Worm (Caenorhabditis elegans) whole organism, midembryonic: ENCODE data around the gene F18E9.3.

ENCODE experiments used
- T22C8.4 ChIP-seq: fragments of 200-800 bp; sonication (Bioruptor generic); IDR thresholded peaks from 2 replicates; pipeline ENCODE4 v1.3.6; 2022; ENCODE audit warnings: missing genetic modification characterization, missing compliant biosample characterization
- cog-1 ChIP-seq: sonication (generic microtip); optimal IDR thresholded peaks from 2 replicates; lab custom pipeline; 2016; ENCODE audit warnings: missing genetic modification characterization, missing compliant biosample characterization
- flt-1 ChIP-seq: fragments of 200-800 bp; sonication (Bioruptor generic); IDR thresholded peaks from 2 replicates; pipeline ENCODE4 v1.3.6; 2022; ENCODE audit warnings: missing genetic modification characterization, missing compliant biosample characterization
- klf-2 ChIP-seq: fragments of 200-800 bp; sonication (Bioruptor generic); conservative IDR thresholded peaks from 2 replicates; pipeline ENCODE4 v1.3.6; 2022; ENCODE audit warnings: missing genetic modification reagents, missing genetic modification characterization, missing compliant biosample characterization
- med-1 ChIP-seq: sonication (generic microtip); optimal IDR thresholded peaks from 2 replicates; lab custom pipeline; 2017; ENCODE audit warnings: missing genetic modification characterization, mild to moderate bottlenecking, missing compliant biosample characterization, antibody characterized with exemption, missing genetic modification reagents; ENCODE audit not compliant: insufficient read depth
- ref-1 ChIP-seq: fragments of 200-800 bp; sonication (Bioruptor generic); conservative IDR thresholded peaks from 2 replicates; pipeline ENCODE4 v1.3.6; 2022; ENCODE audit warnings: missing genetic modification reagents, missing genetic modification characterization, missing compliant biosample characterization
- tab-1 ChIP-seq: fragments of 200-800 bp; sonication (Bioruptor generic); IDR thresholded peaks from 2 replicates; pipeline ENCODE4 v1.3.6; 2022; ENCODE audit warnings: missing genetic modification characterization, missing compliant biosample characterization
- ztf-23 ChIP-seq: fragments of 200-800 bp; sonication (Bioruptor generic); IDR thresholded peaks from 2 replicates; pipeline ENCODE4 v1.3.6; 2022; ENCODE audit warnings: missing genetic modification reagents, missing genetic modification characterization, missing compliant biosample characterization
- ztf-29 ChIP-seq: fragments of 200-800 bp; sonication (Bioruptor generic); IDR thresholded peaks from 2 replicates; pipeline ENCODE4 v1.3.6; 2022; ENCODE audit warnings: missing genetic modification reagents, missing genetic modification characterization, missing compliant biosample characterization

Gene F18E9.3

ce11 chrX:8562586-8562985 lies 23.4 kb upstream of the F18E9.3 start:
- no peak for TF ChIP-seq ztf-23
- TF ChIP-seq ref-1 (GFP tag; lab: Robert Waterston, UW), result no peak
- TF ChIP-seq klf-2 (GFP tag; lab: Robert Waterston, UW), result no peak
- no peak for TF ChIP-seq med-1 (GFP tag; lab: Kevin White, UChicago)
- TF ChIP-seq tab-1 (GFP tag; lab: Robert Waterston, UW), result no peak
- no peak for TF ChIP-seq ztf-29 (GFP tag; lab: Robert Waterston, UW)
- no peak for TF ChIP-seq flt-1 (GFP tag; lab: Robert Waterston, UW)
- no peak for TF ChIP-seq cog-1 (tag; lab: Kevin White, UChicago)
- no peak for TF ChIP-seq T22C8.4

DNA sequence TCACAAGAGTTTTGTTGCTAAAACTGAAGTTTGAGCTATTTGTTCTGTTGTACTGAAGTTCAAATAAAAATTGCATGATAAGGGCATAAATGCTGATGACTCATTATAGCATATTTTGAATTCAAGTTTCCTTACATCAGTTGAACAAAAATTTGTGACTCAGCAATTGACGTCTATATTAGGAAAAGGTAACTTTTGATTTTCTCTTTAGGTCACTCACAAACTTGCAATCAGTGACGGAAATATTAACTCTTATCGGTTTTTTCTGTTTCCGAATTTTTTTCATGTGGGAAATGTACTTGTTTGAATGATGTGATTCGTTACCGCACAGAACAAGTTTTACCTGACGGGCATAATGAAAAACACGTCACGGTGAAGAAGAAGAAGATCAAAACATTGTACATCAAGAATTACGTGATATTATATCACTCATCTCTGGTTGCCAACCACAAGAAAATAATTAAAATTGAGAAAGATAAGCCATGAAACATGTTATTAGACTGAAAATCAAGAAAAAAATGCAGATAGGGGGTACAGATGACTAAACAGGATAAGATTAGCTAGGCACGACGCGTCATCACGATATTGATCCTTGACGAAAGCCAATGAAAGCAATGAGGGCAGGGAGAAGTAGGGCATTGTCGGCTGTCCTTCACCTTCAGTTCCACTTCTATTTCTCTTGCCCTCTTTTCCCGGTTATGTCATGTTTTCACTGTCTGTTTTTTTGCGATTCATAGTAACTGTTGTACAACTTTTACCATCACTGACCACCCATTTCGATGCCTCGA lies 22.1 kb upstream of the F18E9.3 start:
- TF ChIP-seq ztf-29 (GFP tag; lab: Robert Waterston, UW) (no peak), cog-1 (tag; lab: Kevin White, UChicago) (no peak), ref-1 (GFP tag; lab: Robert Waterston, UW) (no peak), tab-1 (GFP tag; lab: Robert Waterston, UW) (no peak), T22C8.4 (no peak), klf-2 (GFP tag; lab: Robert Waterston, UW) (no peak), med-1 (GFP tag; lab: Kevin White, UChicago) (no peak)

DNA sequence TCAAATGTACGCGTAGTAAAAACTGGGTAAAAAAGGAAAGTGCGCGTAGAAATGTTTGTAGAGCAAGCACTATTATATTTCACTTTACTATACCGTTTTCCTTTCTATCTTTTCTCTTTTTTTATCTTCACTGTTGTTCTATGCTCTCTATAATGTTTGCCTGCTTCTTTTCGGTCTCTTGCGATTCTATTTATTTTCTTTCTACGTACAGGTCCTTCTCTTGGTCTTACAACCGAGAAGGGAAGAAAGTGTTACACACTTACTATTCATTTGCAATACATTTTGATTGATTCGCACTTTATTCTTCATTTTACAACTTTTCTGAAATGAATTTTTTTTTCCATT lies 21.5 kb upstream of the F18E9.3 start:
- TF ChIP-seq T22C8.4 (no peak), ztf-29 (GFP tag; lab: Robert Waterston, UW) (no peak), med-1 (GFP tag; lab: Kevin White, UChicago) (no peak)

DNA sequence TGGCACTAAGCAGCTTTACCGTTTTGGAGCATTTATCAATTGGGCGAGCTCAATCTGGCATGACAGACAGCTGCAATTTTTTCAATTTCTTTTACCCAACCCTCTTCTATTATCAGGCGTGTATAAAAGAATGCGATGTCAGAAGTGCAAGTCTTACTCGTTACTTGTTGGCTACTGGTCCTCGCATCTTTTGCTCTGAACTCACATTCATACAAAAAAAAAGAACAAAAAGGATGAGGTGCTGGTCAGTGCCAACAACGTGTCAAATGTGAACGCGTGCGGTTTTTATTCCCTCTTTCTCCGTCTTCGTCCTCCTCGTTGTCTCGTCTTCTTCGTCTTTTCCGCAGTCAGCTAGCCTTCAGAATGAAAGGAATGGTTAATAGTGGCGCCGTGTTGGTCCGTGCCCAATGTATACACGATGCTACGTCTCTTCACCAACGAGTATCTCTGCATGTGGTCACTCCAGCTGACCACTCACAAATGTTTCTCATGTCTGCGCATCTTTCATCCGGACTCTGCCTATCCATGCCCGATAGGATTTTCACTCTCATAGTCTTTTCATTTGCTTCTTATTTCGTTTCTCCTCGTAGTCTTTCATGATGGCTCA lies 20.0 kb upstream of the F18E9.3 start:
- no peak for TF ChIP-seq T22C8.4
- 0 out of 2 replicates have a peak, but pooled peaks have one; percentile 31 for TF ChIP-seq ztf-23

DNA sequence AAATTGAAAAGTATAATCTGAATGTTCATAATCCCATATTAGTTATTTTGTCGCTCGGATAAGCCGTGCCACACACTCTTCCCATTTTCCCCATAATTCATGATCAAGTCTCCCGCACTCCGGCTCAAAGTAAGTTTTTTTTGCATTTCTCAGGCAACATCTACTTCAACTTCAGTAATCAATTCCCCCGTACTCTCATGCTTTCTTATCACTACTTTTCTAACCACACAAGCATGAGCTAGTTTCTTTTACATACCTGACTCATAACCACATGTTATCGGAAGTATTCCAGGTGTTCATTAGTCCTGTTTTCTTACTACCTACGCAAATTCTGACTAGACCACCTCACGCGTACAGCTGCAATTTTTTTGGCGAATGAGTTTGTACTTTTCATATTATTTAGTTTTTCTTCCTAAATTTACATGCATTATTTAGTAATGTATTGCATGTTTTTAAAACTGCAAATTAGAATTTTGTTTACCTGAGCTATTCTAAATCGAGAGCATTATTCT lies 19.4 kb upstream of the F18E9.3 start:
- TF ChIP-seq cog-1 (tag; lab: Kevin White, UChicago), result no peak
- no peak for TF ChIP-seq tab-1 (GFP tag; lab: Robert Waterston, UW)
- TF ChIP-seq med-1 (GFP tag; lab: Kevin White, UChicago), result no peak

DNA sequence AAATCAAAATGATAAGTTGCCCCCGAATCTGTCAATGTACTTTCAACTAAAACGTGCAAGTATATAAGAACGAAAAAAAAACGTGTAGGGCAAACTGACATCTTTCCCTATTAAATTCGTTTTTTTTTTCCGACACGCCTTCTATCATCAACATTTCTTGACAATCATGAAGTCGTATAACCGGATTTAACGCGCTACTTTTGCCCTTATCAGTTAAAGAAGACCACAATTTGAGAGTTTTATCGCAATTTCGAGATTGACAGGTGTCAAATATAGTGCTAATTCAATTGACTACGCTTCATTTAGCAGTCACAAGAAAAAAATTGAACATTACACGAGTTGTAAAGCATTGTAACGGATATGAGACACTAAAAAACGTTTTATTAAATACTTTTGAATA lies 18.8 kb upstream of the F18E9.3 start:
- no peak for TF ChIP-seq T22C8.4
- TF ChIP-seq med-1 (GFP tag; lab: Kevin White, UChicago), result no peak
- no peak for TF ChIP-seq tab-1 (GFP tag; lab: Robert Waterston, UW)
- TF ChIP-seq ztf-23, result no peak
- TF ChIP-seq ref-1 (GFP tag; lab: Robert Waterston, UW), result no peak
- TF ChIP-seq ztf-29 (GFP tag; lab: Robert Waterston, UW), result no peak
- TF ChIP-seq klf-2 (GFP tag; lab: Robert Waterston, UW), result no peak
- no peak for TF ChIP-seq flt-1 (GFP tag; lab: Robert Waterston, UW)
- no peak for TF ChIP-seq cog-1 (tag; lab: Kevin White, UChicago)

DNA sequence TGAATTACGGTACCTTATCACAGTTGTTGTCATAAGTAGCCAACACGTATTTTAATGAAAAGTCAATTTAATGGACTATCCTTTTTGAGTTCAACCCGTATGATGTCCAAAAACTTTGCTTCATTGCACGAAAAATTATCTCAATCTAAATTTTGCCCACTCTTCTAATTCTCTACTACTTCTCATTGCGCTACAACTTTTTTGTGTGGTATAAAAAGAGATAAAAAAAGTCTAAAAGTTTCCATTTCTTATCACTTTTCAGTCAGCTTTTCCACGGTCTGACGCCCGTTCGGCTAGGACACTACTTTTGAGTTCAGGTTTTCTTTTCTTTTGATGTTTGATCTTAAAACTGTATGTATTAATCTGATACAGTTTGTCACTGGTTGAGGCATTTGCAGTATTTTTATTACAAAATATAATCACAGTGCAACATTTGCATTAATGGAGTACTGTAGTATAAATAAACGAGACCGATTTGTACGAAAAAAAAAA lies 18.1 kb upstream of the F18E9.3 start:
- TF ChIP-seq cog-1 (tag; lab: Kevin White, UChicago) (no peak), T22C8.4 (no peak), flt-1 (GFP tag; lab: Robert Waterston, UW) (no peak), med-1 (GFP tag; lab: Kevin White, UChicago) (no peak), tab-1 (GFP tag; lab: Robert Waterston, UW) (no peak), ztf-29 (GFP tag; lab: Robert Waterston, UW) (no peak), ref-1 (GFP tag; lab: Robert Waterston, UW) (no peak), ztf-23 (no peak), klf-2 (GFP tag; lab: Robert Waterston, UW) (no peak)

DNA sequence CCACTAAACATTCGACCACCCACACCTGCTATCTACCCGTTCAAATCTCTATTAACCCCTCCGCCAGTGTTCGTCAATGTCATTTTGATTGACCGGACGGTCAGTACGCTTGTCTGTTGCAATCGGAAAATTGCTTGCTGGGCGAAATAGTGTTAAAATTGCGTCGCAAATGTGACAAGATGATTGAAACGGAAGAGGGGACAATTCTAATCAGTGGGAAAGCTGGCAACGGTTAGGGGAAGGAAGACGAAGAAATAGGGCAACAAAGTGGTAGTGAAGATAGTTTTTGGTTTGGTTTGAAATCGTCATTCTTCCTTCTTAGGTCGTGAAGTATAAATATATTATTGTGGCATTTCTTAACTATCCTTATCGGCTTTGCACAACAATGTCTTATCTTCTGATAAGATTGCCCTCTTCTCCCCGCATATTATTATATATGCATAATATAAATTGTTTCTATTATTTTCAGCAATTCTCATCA lies 17.5 kb upstream of the F18E9.3 start:
- no peak for TF ChIP-seq ztf-29 (GFP tag; lab: Robert Waterston, UW)

DNA sequence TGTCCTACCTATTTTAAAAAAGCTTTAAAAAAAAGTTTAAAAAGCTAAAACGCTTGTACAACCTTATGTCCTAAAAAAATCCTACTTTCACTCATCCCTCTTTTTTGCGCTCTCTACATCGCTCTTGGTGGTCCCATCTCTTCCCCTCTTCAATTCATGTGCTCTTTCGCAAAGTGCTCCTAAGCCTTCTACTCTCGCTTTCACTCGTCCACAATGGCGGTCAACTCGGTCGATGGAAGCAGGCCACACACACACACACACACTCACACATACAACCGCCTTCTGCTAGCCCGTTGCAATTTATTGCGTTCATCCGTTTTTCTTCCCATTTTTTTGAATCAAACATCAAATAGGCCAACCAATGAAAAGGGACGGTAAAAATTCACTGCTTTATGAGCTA lies 16.8 kb upstream of the F18E9.3 start:
- TF ChIP-seq tab-1 (GFP tag; lab: Robert Waterston, UW) (no peak), T22C8.4 (no peak), med-1 (GFP tag; lab: Kevin White, UChicago) (no peak), klf-2 (GFP tag; lab: Robert Waterston, UW) (no peak), ztf-23 (no peak), flt-1 (GFP tag; lab: Robert Waterston, UW) (no peak; the same call in 1 of the 2 replicates), cog-1 (tag; lab: Kevin White, UChicago) (no peak), ztf-29 (GFP tag; lab: Robert Waterston, UW) (no peak), ref-1 (GFP tag; lab: Robert Waterston, UW) (no peak)

DNA sequence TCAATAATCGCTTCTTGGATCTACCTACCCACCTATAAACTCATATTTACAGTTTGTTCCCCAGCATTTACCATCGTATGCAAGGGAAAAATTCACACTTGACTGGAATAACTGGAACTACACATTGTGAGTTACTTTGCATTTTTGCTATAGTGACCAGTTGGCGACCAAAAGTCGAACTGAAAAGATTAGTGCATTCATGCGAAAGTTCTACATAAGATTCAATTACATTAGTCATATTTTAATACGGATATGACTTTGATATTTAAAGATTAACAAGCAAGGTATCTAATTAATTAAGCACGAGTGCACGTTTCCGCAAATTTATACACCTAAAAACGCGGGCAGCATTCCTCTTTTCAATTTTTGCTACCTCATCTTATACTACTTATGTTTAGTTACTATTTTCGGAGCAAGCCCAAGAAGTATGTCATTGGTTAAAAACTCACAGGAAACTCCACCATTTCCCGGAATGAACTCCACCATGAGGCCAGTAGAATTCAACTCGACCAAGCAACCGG lies 14.9 kb upstream of the F18E9.3 start, which contains the start of gene jmjd-3.1:
Gene jmjd-3.1 (plus strand): TSS at position 51 of the 521 bp plus-strand sequence.
- no peak for TF ChIP-seq ztf-23
